Worm (Caenorhabditis elegans) whole organism, mixed stage, embryonic: ENCODE measurements around the gene dap-3.

Experiments used
- ceh-43 ChIP-seq: fragments of 200-800 bp; sonication (Bioruptor generic); optimal IDR thresholded peaks from 2 replicates; lab custom pipeline; 2018; ENCODE audit warnings: mild to moderate bottlenecking, missing genetic modification characterization, moderate library complexity, missing compliant biosample characterization
- ces-1 ChIP-seq: fragments of 150-350 bp; optimal IDR thresholded peaks from 2 replicates; lab custom pipeline; 2014; ENCODE audit warnings: missing biosample characterization, missing genetic modification reagents, missing genetic modification characterization
- cnd-1 ChIP-seq: fragments of 200-800 bp; sonication (Bioruptor generic); optimal IDR thresholded peaks from 2 replicates; lab custom pipeline; 2018; ENCODE audit warnings: mild to moderate bottlenecking, missing genetic modification characterization, missing compliant biosample characterization
- lin-32 ChIP-seq: fragments of 200-800 bp; sonication (Bioruptor generic); optimal IDR thresholded peaks from 2 replicates; lab custom pipeline; 2018; ENCODE audit warnings: mild to moderate bottlenecking, missing genetic modification characterization, missing compliant biosample characterization
- nhr-2 ChIP-seq: fragments of 150-350 bp; optimal IDR thresholded peaks from 2 replicates; lab custom pipeline; 2014; ENCODE audit warnings: missing biosample characterization, missing genetic modification characterization
- nhr-76 ChIP-seq: sonication (generic microtip); optimal IDR thresholded peaks from 2 replicates; lab custom pipeline; 2017; ENCODE audit warnings: missing biosample characterization, missing genetic modification characterization
- snpc-4 ChIP-seq: fragments of 150-350 bp; optimal IDR thresholded peaks from 2 replicates; lab custom pipeline; 2014; ENCODE audit warnings: missing biosample characterization, missing genetic modification characterization
- sptf-1 ChIP-seq: sonication (generic microtip); optimal IDR thresholded peaks from 2 replicates; lab custom pipeline; 2017; ENCODE audit warnings: mild to moderate bottlenecking, missing genetic modification characterization, moderate library complexity, missing compliant biosample characterization
- unc-120 ChIP-seq: sonication (generic microtip); optimal IDR thresholded peaks from 2 replicates; lab custom pipeline; 2017; ENCODE audit warnings: missing genetic modification characterization, missing compliant biosample characterization; ENCODE audit not compliant: poor library complexity, severe bottlenecking
- unc-62 ChIP-seq: fragments of 150-350 bp; optimal IDR thresholded peaks from 2 replicates; lab custom pipeline; 2014; ENCODE audit warnings: missing biosample characterization, missing genetic modification reagents, missing genetic modification characterization
- ztf-11 ChIP-seq: fragments of 150-350 bp; optimal IDR thresholded peaks from 2 replicates; lab custom pipeline; 2014; ENCODE audit warnings: missing biosample characterization, missing genetic modification characterization

DNA sequence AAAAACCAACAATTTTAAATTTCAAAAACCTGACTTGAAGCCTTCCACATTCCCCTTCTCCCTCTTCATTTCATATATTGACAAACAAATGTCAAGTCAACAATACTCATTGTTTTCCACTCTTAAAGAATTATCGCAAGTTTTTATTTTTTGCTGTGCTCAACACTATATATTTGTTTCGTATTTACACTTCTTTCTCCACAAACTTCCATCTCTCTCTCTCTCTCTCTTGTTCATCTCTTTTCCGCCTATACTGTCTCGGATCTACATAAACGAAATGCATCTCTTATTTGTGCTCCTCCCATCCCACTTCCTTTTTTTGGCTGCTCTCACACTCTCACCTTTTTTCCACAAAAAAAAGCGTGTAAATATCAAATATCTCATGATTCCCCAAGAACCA, 31.8 kb downstream of the dap-3 start, which contains the start of gene C14A4.12:
- TF ChIP-seq nhr-2 (no peak), sptf-1 (no peak), ceh-43 (GFP tag; lab: Kevin White, UChicago) (no peak), lin-32 (GFP tag; lab: Kevin White, UChicago) (no peak), cnd-1 (tag; lab: Kevin White, UChicago) (no peak), snpc-4 (no peak), ces-1 (no peak), unc-62 (GFP tag; lab: Kevin White, UChicago) (no peak), nhr-76 (no peak), unc-120 (tag; lab: Kevin White, UChicago) (no peak), ztf-11 (tag; lab: Kevin White, UChicago) (no peak)
